Fruit fly (Drosophila melanogaster): ENCODE data around the gene CG12971.

The CG12971 gene

dm6 chr3L:21348983-21349432 lies 7.3 kb downstream of the CG12971 start, which contains the start of gene ebd2 (continued):
- no peak for TF ChIP-seq CG7786 (GFP tag; optimal IDR thresholded peaks at IDR 0.05)
- no peak for TF ChIP-seq CG18011 (GFP tag; optimal IDR thresholded peaks at IDR 0.05)
- no peak for TF ChIP-seq chm (GFP tag; IDR thresholded peaks at IDR 0.05)
- TF ChIP-seq CG12219 (GFP tag; optimal IDR thresholded peaks at IDR 0.05), result no peak
- TF ChIP-seq CG9797 (GFP tag; optimal IDR thresholded peaks at IDR 0.05), result no peak
- no peak for TF ChIP-seq CG14667 (GFP tag; IDR thresholded peaks at IDR 0.05)
- TF ChIP-seq mirr (GFP tag; optimal IDR thresholded peaks at IDR 0.05), result peak; percentile 18
- no peak for TF ChIP-seq nmo (GFP tag; optimal IDR thresholded peaks at IDR 0.05)
- TF ChIP-seq dysf (GFP tag; IDR thresholded peaks at IDR 0.05), result no peak
- TF ChIP-seq CG10147 (GFP tag; optimal IDR thresholded peaks at IDR 0.05), result no peak
- no peak for TF ChIP-seq HLHmδ (GFP tag; optimal IDR thresholded peaks at IDR 0.05)
- TF ChIP-seq CG18599 (GFP tag; optimal IDR thresholded peaks at IDR 0.05), result peak; percentile 67
- TF ChIP-seq Hand (GFP tag; optimal IDR thresholded peaks at IDR 0.05), result no peak
- TF ChIP-seq dm (GFP tag; optimal IDR thresholded peaks at IDR 0.05), result peak; percentile 11
- no peak for TF ChIP-seq CG4360 (GFP tag; IDR thresholded peaks at IDR 0.05)
- no peak for TF ChIP-seq CG3065 (GFP tag; optimal IDR thresholded peaks at IDR 0.05)
- TF ChIP-seq ftz-f1 (GFP tag; optimal IDR thresholded peaks at IDR 0.05), result peak; percentile 48
- no peak for TF ChIP-seq tup (GFP tag; optimal IDR thresholded peaks at IDR 0.05)
- no peak for TF ChIP-seq ken (GFP tag; IDR thresholded peaks at IDR 0.05)
- TF ChIP-seq Dek (tag; optimal IDR thresholded peaks at IDR 0.05), result no peak
- no peak for TF ChIP-seq NfI (GFP tag; optimal IDR thresholded peaks at IDR 0.05)
- peak; percentile 25 for TF ChIP-seq CG7839 (tag; optimal IDR thresholded peaks at IDR 0.05)
- TF ChIP-seq CG15696 (tag; optimal IDR thresholded peaks at IDR 0.05), result no peak
- TF ChIP-seq lbe (GFP tag; optimal IDR thresholded peaks at IDR 0.05), result no peak
- TF ChIP-seq CG4282 (GFP tag; optimal IDR thresholded peaks at IDR 0.05), result no peak
- no peak for TF ChIP-seq fd3F (GFP tag; optimal IDR thresholded peaks at IDR 0.05)
- no peak for TF ChIP-seq tgo (GFP tag; IDR thresholded peaks at IDR 0.05)
- peak; percentile 30; the same call in 1 of the 2 replicates for TF ChIP-seq CG14014 (GFP tag; IDR thresholded peaks at IDR 0.05)
- peak; percentile 40; the same call in 1 of the 2 replicates for TF ChIP-seq sob (GFP tag; IDR thresholded peaks at IDR 0.05)
- TF ChIP-seq Bgb (GFP tag; IDR thresholded peaks at IDR 0.05; ENCODE audit: partially characterized antibody), result 0 out of 2 replicates have a peak, but pooled peaks have one; percentile 5
- no peak for TF ChIP-seq CG8765 (GFP tag; IDR thresholded peaks at IDR 0.05)
- no peak for TF ChIP-seq bcd (GFP tag; optimal IDR thresholded peaks at IDR 0.05)
- TF ChIP-seq CG12769 (tag; optimal IDR thresholded peaks at IDR 0.05), result peak; percentile 41
- TF ChIP-seq CG6765 (GFP tag; optimal IDR thresholded peaks at IDR 0.05), result peak; percentile 67
- no peak for TF ChIP-seq Elba2 (GFP tag; optimal IDR thresholded peaks at IDR 0.05)
- TF ChIP-seq oc (tag; optimal IDR thresholded peaks at IDR 0.05), result peak; percentile 19
- TF ChIP-seq run (tag; optimal IDR thresholded peaks at IDR 0.05), result no peak
- no peak for TF ChIP-seq Rx (GFP tag; IDR thresholded peaks at IDR 0.05)
- TF ChIP-seq CG11085 (GFP tag; IDR thresholded peaks at IDR 0.05), result 0 out of 2 replicates have a peak, but pooled peaks have one; percentile 10
- no peak for TF ChIP-seq jumu (GFP tag; optimal IDR thresholded peaks at IDR 0.05)
- TF ChIP-seq cg (GFP tag; optimal IDR thresholded peaks at IDR 0.05), result peak; percentile 72
- no peak for TF ChIP-seq CG14441 (GFP tag; IDR thresholded peaks at IDR 0.05)
- no peak for TF ChIP-seq cas (GFP tag; IDR thresholded peaks at IDR 0.05)
- TF ChIP-seq CG31365 (tag; optimal IDR thresholded peaks at IDR 0.05), result no peak
- TF ChIP-seq Vsx1 (GFP tag; optimal IDR thresholded peaks at IDR 0.05), result no peak
- peak; percentile 36 for TF ChIP-seq PHDP (tag; optimal IDR thresholded peaks at IDR 0.05)
- TF ChIP-seq CG13775 (GFP tag; optimal IDR thresholded peaks at IDR 0.05), result no peak
- TF ChIP-seq sim (GFP tag; IDR thresholded peaks at IDR 0.05), result no peak
- TF ChIP-seq Oaz (GFP tag; IDR thresholded peaks at IDR 0.05), result no peak
- TF ChIP-seq z (GFP tag; IDR thresholded peaks at IDR 0.05), result no peak
- peak; percentile 6 for TF ChIP-seq CoRest (tag; optimal IDR thresholded peaks at IDR 0.05)
